Worm (Caenorhabditis elegans) whole organism, young adult: ENCODE data around the gene nsph-1.1.

Experiments used
- aptf-3 ChIP-seq: fragments of 200-800 bp; sonication (Bioruptor generic); IDR thresholded peaks from 2 replicates; pipeline ENCODE4 v1.3.6; 2022; ENCODE audit warnings: missing genetic modification characterization, missing compliant biosample characterization
- atf-7 ChIP-seq: sonication (generic microtip); optimal IDR thresholded peaks from 2 replicates; lab custom pipeline; 2017; ENCODE audit warnings: mild to moderate bottlenecking, missing genetic modification characterization, missing compliant biosample characterization
- ceh-100 ChIP-seq: fragments of 200-800 bp; sonication (Bioruptor generic); IDR thresholded peaks from 2 replicates; pipeline ENCODE4 v1.3.6; 2022; ENCODE audit warnings: missing genetic modification reagents, missing genetic modification characterization, missing compliant biosample characterization
- egl-44 ChIP-seq: fragments of 200-800 bp; sonication (Bioruptor generic); IDR thresholded peaks from 2 replicates; pipeline ENCODE4 v1.3.6; 2022; ENCODE audit warnings: missing genetic modification reagents, missing genetic modification characterization, missing compliant biosample characterization
- pha-4 ChIP-seq: fragments of 150-350 bp; sonication (generic microtip); optimal IDR thresholded peaks from 2 replicates; lab custom pipeline; 2014; ENCODE audit warnings: missing biosample characterization, missing genetic modification reagents, missing genetic modification characterization
- repo-1 ChIP-seq: sonication (generic microtip); optimal IDR thresholded peaks from 2 replicates; lab custom pipeline; 2017; ENCODE audit warnings: mild to moderate bottlenecking, missing genetic modification characterization, missing compliant biosample characterization
- sptf-2 ChIP-seq: fragments of 200-800 bp; sonication (Bioruptor generic); optimal IDR thresholded peaks from 2 replicates; lab custom pipeline; 2018; ENCODE audit warnings: mild to moderate bottlenecking, missing genetic modification characterization, missing compliant biosample characterization
- unc-62 ChIP-seq: fragments of 150-350 bp; optimal IDR thresholded peaks from 2 replicates; lab custom pipeline; 2014; ENCODE audit warnings: missing biosample characterization, missing genetic modification reagents, missing genetic modification characterization

DNA sequence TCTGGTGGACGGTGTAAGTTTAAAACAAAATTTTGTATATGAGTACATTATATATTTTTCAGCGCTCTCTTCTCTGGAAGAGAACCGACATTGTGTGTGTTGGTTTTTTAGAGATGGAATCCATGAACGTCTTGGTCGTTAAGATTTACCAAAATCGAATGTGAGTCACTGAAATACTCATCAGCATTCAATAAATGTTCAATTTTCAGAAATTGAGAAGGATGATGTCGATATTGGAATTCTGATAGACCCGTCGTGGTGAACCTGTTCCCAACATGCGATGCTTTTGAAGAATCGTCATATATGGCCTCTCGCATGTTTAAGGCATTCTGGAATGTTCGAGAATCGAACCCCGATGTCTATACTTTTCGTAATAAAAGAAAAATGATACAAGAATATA is 22.2 kb downstream of the nsph-1.1 start:
- TF ChIP-seq aptf-3 = no peak
- TF ChIP-seq sptf-2 (GFP tag; lab: Kevin White, UChicago) = no peak
- no peak for TF ChIP-seq repo-1
- TF ChIP-seq ceh-100 (GFP tag; lab: Robert Waterston, UW) = no peak
- TF ChIP-seq pha-4 (tag; lab: Kevin White, UChicago) = no peak
- TF ChIP-seq egl-44 (GFP tag; lab: Robert Waterston, UW) = no peak
- no peak for TF ChIP-seq atf-7 (tag; lab: Kevin White, UChicago)
- no peak for TF ChIP-seq unc-62 (GFP tag; lab: Kevin White, UChicago)
